Fruit fly (Drosophila melanogaster) whole organism, embryonic: ENCODE results near the gene Mvd.
A peak's percentile ranks its signal among the peaks of the same experiment; 100 is the strongest.

Experiments used
- Bdp1 ChIP-seq: fragments of 200-800 bp; sonication (Bioruptor generic); optimal IDR thresholded peaks from 3 replicates; lab custom pipeline; 2016; ENCODE audit warnings: missing biosample characterization, missing genetic modification characterization
- CG10274 ChIP-seq: fragments of 200-800 bp; sonication (Bioruptor generic); optimal IDR thresholded peaks from 3 replicates; lab custom pipeline; 2017; ENCODE audit warnings: missing biosample characterization, mild to moderate bottlenecking, missing genetic modification characterization
- CG11247 ChIP-seq: fragments of 200-800 bp; sonication (Bioruptor generic); IDR thresholded peaks from 2 replicates; pipeline ENCODE4 v1.3.6; 2022; ENCODE audit warnings: missing biosample characterization, missing genetic modification characterization
- CG12744 ChIP-seq: fragments of 200-800 bp; sonication (Bioruptor generic); optimal IDR thresholded peaks from 2 replicates; lab custom pipeline; 2016; ENCODE audit warnings: missing biosample characterization, missing genetic modification characterization
- CG14667 ChIP-seq: fragments of 200-800 bp; sonication (Bioruptor generic); IDR thresholded peaks from 2 replicates; pipeline ENCODE4 v1.3.6; 2022; ENCODE audit warnings: missing biosample characterization, missing genetic modification characterization
- CG14710 ChIP-seq: fragments of 200-800 bp; sonication (Bioruptor generic); optimal IDR thresholded peaks from 3 replicates; lab custom pipeline; 2019; ENCODE audit warnings: missing biosample characterization, mild to moderate bottlenecking, missing genetic modification characterization, moderate library complexity
- CG15011 ChIP-seq: fragments of 200-800 bp; sonication (Bioruptor generic); optimal IDR thresholded peaks from 3 replicates; lab custom pipeline; 2018; ENCODE audit warnings: missing biosample characterization, mild to moderate bottlenecking, missing genetic modification characterization
- CG15073 ChIP-seq: fragments of 200-800 bp; sonication (Bioruptor generic); optimal IDR thresholded peaks from 2 replicates; lab custom pipeline; 2016; ENCODE audit warnings: missing biosample characterization, missing genetic modification characterization
- CG16815 ChIP-seq: fragments of 200-800 bp; sonication (Bioruptor generic); optimal IDR thresholded peaks from 3 replicates; lab custom pipeline; 2017; ENCODE audit warnings: missing biosample characterization, mild to moderate bottlenecking, missing genetic modification characterization
- CG2889 ChIP-seq: fragments of 200-800 bp; sonication (Bioruptor generic); IDR thresholded peaks from 3 replicates; pipeline ENCODE4 v1.3.6; 2022; ENCODE audit warnings: missing biosample characterization, missing genetic modification characterization
- CG4854 ChIP-seq: fragments of 200-800 bp; sonication (Bioruptor generic); optimal IDR thresholded peaks from 2 replicates; lab custom pipeline; 2016; ENCODE audit warnings: missing biosample characterization, missing genetic modification characterization, inconsistent platforms
- CG6683 ChIP-seq: fragments of 200-800 bp; sonication (Bioruptor generic); optimal IDR thresholded peaks from 2 replicates; lab custom pipeline; 2017; ENCODE audit warnings: missing biosample characterization, mild to moderate bottlenecking, missing genetic modification characterization, missing genetic modification reagents
- CG6765 ChIP-seq: fragments of 200-800 bp; sonication (Bioruptor generic); optimal IDR thresholded peaks from 3 replicates; lab custom pipeline; 2017; ENCODE audit warnings: missing biosample characterization, mild to moderate bottlenecking, missing genetic modification characterization
- CG8359 ChIP-seq: fragments of 200-800 bp; sonication (Bioruptor generic); optimal IDR thresholded peaks from 2 replicates; lab custom pipeline; 2017; ENCODE audit warnings: missing biosample characterization, mild to moderate bottlenecking, missing genetic modification characterization, borderline replicate concordance
- CG8388 ChIP-seq: fragments of 200-800 bp; sonication (Bioruptor generic); optimal IDR thresholded peaks from 2 replicates; lab custom pipeline; 2019; ENCODE audit warnings: missing biosample characterization, mild to moderate bottlenecking, missing genetic modification characterization, moderate library complexity
- D ChIP-seq, 2 experiments: fragments of 200-800 bp in 1 of 2; fragments of >200 bp in 1 of 2; sonication (Bioruptor generic) in 1 of 2; optimal IDR thresholded peaks; 2 replicates in 1 of 2; 3 replicates in 1 of 2; lab custom pipeline; 2017; ENCODE audit warnings: mild to moderate bottlenecking in 1 of 2, missing biosample characterization in 1 of 2, missing genetic modification characterization in 1 of 2, missing genetic modification reagents in 1 of 2
- Fer2 ChIP-seq: fragments of 200-800 bp; sonication (Bioruptor generic); optimal IDR thresholded peaks from 2 replicates; lab custom pipeline; 2018; ENCODE audit warnings: missing biosample characterization, mild to moderate bottlenecking, missing genetic modification characterization, moderate library complexity
- Gug ChIP-seq: fragments of 200-800 bp; sonication (Bioruptor generic); IDR thresholded peaks from 4 replicates; pipeline ENCODE4 v1.3.6; 2022; ENCODE audit warnings: missing biosample characterization, missing genetic modification characterization
- HLHmδ ChIP-seq: fragments of 200-800 bp; sonication (Bioruptor generic); optimal IDR thresholded peaks from 2 replicates; lab custom pipeline; 2018; ENCODE audit warnings: missing biosample characterization, mild to moderate bottlenecking, missing genetic modification characterization, moderate library complexity
- HmgD ChIP-seq: fragments of 200-800 bp; sonication (Bioruptor generic); optimal IDR thresholded peaks from 3 replicates; lab custom pipeline; 2016; ENCODE audit warnings: missing biosample characterization, missing genetic modification characterization
- Hmx ChIP-seq: fragments of 200-800 bp; sonication (Bioruptor generic); optimal IDR thresholded peaks from 2 replicates; lab custom pipeline; 2016; ENCODE audit warnings: missing biosample characterization, missing genetic modification characterization
- Hsf ChIP-seq: fragments of 200-800 bp; sonication (Bioruptor generic); optimal IDR thresholded peaks from 3 replicates; lab custom pipeline; 2016; ENCODE audit warnings: missing biosample characterization, missing genetic modification characterization
- Lhr ChIP-seq: fragments of 200-800 bp; sonication (Bioruptor generic); optimal IDR thresholded peaks from 3 replicates; lab custom pipeline; 2017; ENCODE audit warnings: mild to moderate bottlenecking, missing biosample characterization, missing genetic modification reagents, missing genetic modification characterization
- Mrtf ChIP-seq: fragments of 200-800 bp; sonication (Bioruptor generic); IDR thresholded peaks from 3 replicates; pipeline ENCODE4 v1.3.6; 2022; ENCODE audit warnings: missing biosample characterization, missing genetic modification characterization
- Scr ChIP-seq: fragments of 200-800 bp; sonication (Bioruptor generic); IDR thresholded peaks from 2 replicates; pipeline ENCODE4 v1.3.6; 2022; ENCODE audit warnings: missing biosample characterization, missing genetic modification characterization; ENCODE audit not compliant: partially characterized antibody
- Sin3A ChIP-seq: fragments of >200 bp; optimal IDR thresholded peaks from 2 replicates; lab custom pipeline; 2018
- Sox102F ChIP-seq: fragments of 200-800 bp; sonication (Bioruptor generic); optimal IDR thresholded peaks from 2 replicates; lab custom pipeline; 2018; ENCODE audit warnings: missing biosample characterization, mild to moderate bottlenecking, missing genetic modification characterization, moderate library complexity
- Tbp ChIP-seq: fragments of >200 bp; optimal IDR thresholded peaks from 2 replicates; lab custom pipeline; 2018; ENCODE audit warnings: missing biosample characterization, missing genetic modification characterization
- Xbp1 ChIP-seq: fragments of 200-800 bp; sonication (Bioruptor generic); optimal IDR thresholded peaks from 3 replicates; lab custom pipeline; 2016; ENCODE audit warnings: missing biosample characterization, mild to moderate bottlenecking, missing genetic modification characterization
- ash1 ChIP-seq: fragments of 200-800 bp; sonication (Bioruptor generic); optimal IDR thresholded peaks from 2 replicates; lab custom pipeline; 2018; ENCODE audit warnings: missing biosample characterization, mild to moderate bottlenecking, missing genetic modification characterization
- cg ChIP-seq: fragments of 200-800 bp; sonication (Bioruptor generic); optimal IDR thresholded peaks from 3 replicates; lab custom pipeline; 2019; ENCODE audit warnings: missing biosample characterization, mild to moderate bottlenecking, missing genetic modification characterization, moderate library complexity
- disco-r ChIP-seq: fragments of 200-800 bp; sonication (Bioruptor generic); optimal IDR thresholded peaks from 2 replicates; lab custom pipeline; 2016; ENCODE audit warnings: missing biosample characterization, missing genetic modification characterization
- en ChIP-seq: fragments of 200-800 bp; sonication (Bioruptor generic); optimal IDR thresholded peaks from 2 replicates; lab custom pipeline; 2016; ENCODE audit warnings: missing biosample characterization, missing genetic modification characterization
- ewg ChIP-seq: fragments of 200-800 bp; sonication (Bioruptor generic); optimal IDR thresholded peaks from 3 replicates; lab custom pipeline; 2017; ENCODE audit warnings: mild to moderate bottlenecking, missing biosample characterization, missing genetic modification reagents, missing genetic modification characterization
- lov ChIP-seq, 2 experiments: fragments of 200-800 bp in 1 of 2; fragments of >200 bp in 1 of 2; sonication (Bioruptor generic) in 1 of 2; IDR thresholded peaks in 1 of 2; optimal IDR thresholded peaks in 1 of 2; 2 replicates in 1 of 2; 3 replicates in 1 of 2; pipeline versions ENCODE4 v1.3.6 to Lab custom; 2017 to 2022; ENCODE audit warnings: missing biosample characterization in 1 of 2, missing genetic modification characterization in 1 of 2
- maf-S ChIP-seq: fragments of 200-800 bp; sonication (Bioruptor generic); optimal IDR thresholded peaks from 2 replicates; lab custom pipeline; 2016; ENCODE audit warnings: missing biosample characterization, missing genetic modification characterization
- mam ChIP-seq: fragments of 200-800 bp; sonication (Bioruptor generic); optimal IDR thresholded peaks from 3 replicates; lab custom pipeline; 2016; ENCODE audit warnings: missing biosample characterization, missing genetic modification characterization
- pnt ChIP-seq: fragments of 200-800 bp; sonication (Bioruptor generic); optimal IDR thresholded peaks from 3 replicates; lab custom pipeline; 2016; ENCODE audit warnings: missing biosample characterization, missing genetic modification characterization
- prd ChIP-seq, 3 experiments: fragments of >200 bp in 2 of 3; fragments of 200-800 bp in 1 of 3; sonication (Bioruptor generic) in 1 of 3; optimal IDR thresholded peaks in 2 of 3; IDR thresholded peaks in 1 of 3; 2 replicates in 2 of 3; 3 replicates in 1 of 3; pipeline versions ENCODE4 v1.3.6 to Lab custom; 2017 to 2022; ENCODE audit warnings: missing biosample characterization in 1 of 3, missing genetic modification characterization in 1 of 3
- pros ChIP-seq: fragments of 200-800 bp; sonication (Bioruptor generic); optimal IDR thresholded peaks from 3 replicates; lab custom pipeline; 2019; ENCODE audit warnings: missing biosample characterization, mild to moderate bottlenecking, missing genetic modification characterization, moderate library complexity
- run ChIP-seq: fragments of 200-800 bp; sonication (Bioruptor generic); optimal IDR thresholded peaks from 3 replicates; lab custom pipeline; 2018; ENCODE audit warnings: missing biosample characterization, mild to moderate bottlenecking, missing genetic modification characterization
- sima ChIP-seq: fragments of 200-800 bp; sonication (Bioruptor generic); optimal IDR thresholded peaks from 2 replicates; lab custom pipeline; 2016; ENCODE audit warnings: missing biosample characterization, missing genetic modification characterization
- stc ChIP-seq: fragments of 200-800 bp; sonication (Bioruptor generic); IDR thresholded peaks from 2 replicates; pipeline ENCODE4 v1.3.6; 2022; ENCODE audit warnings: missing biosample characterization, missing genetic modification characterization
- tgo ChIP-seq: fragments of 200-800 bp; sonication (Bioruptor generic); IDR thresholded peaks from 3 replicates; pipeline ENCODE4 v1.3.6; 2022; ENCODE audit warnings: missing biosample characterization, missing genetic modification characterization
- tll ChIP-seq, 2 experiments: fragments of 200-800 bp in 1 of 2; fragments of >200 bp in 1 of 2; sonication (Bioruptor generic) in 1 of 2; optimal IDR thresholded peaks; 2 replicates each; lab custom pipeline; 2017 to 2019; ENCODE audit warnings: missing biosample characterization in 2 of 2, missing genetic modification characterization in 2 of 2, mild to moderate bottlenecking in 1 of 2, moderate library complexity in 1 of 2
- ttk ChIP-seq: fragments of 200-800 bp; sonication (Bioruptor generic); IDR thresholded peaks from 2 replicates; pipeline ENCODE4 v2.1.2; 2022; ENCODE audit warnings: missing biosample characterization, missing genetic modification characterization
- unpg ChIP-seq: fragments of 200-800 bp; sonication (Bioruptor generic); optimal IDR thresholded peaks from 3 replicates; lab custom pipeline; 2018; ENCODE audit warnings: missing biosample characterization, mild to moderate bottlenecking, missing genetic modification characterization, moderate library complexity
- vvl ChIP-seq: fragments of 200-800 bp; sonication (Bioruptor generic); IDR thresholded peaks from 2 replicates; pipeline ENCODE4 v1.3.6; 2022; ENCODE audit warnings: missing biosample characterization, missing genetic modification characterization
- yki ChIP-seq: fragments of >200 bp; optimal IDR thresholded peaks from 3 replicates; lab custom pipeline; 2018
- zfh1 ChIP-seq: fragments of 200-800 bp; sonication (Bioruptor generic); IDR thresholded peaks from 3 replicates; pipeline ENCODE4 v1.3.6; 2022; ENCODE audit warnings: missing biosample characterization, missing genetic modification characterization

The Mvd gene

dm6 chrX:15733995-15734394, 15.0 kb upstream of the Mvd start, which contains the start of the genes CG12379 and MagR (continued):
- TF ChIP-seq Scr (GFP tag; lab: Robert Waterston, UW) (peak; percentile 83), CG8388 (GFP tag; lab: Kevin White, UChicago) (peak; percentile 33), Tbp (GFP tag; lab: Kevin White, UChicago) (no peak), Gug (GFP tag; lab: Robert Waterston, UW) (peak; percentile 52; the same call in 1 of the 4 replicates), CG16815 (GFP tag; lab: Kevin White, UChicago) (no peak), disco-r (GFP tag; lab: Kevin White, UChicago) (peak; percentile 18), CG12744 (peak; percentile 9), yki (no peak), stc (no peak), D (optimal IDR thresholded peaks at IDR 0.05; lab: Kevin White, UChicago) (no peak), D (GFP tag; optimal IDR thresholded peaks at IDR 0.05; lab: Kevin White, UChicago) (no peak), CG4854 (GFP tag; lab: Kevin White, UChicago) (no peak), ttk (no peak), CG10274 (peak; percentile 4), CG6765 (GFP tag; lab: Kevin White, UChicago) (no peak), cg (GFP tag; lab: Kevin White, UChicago) (no peak), Fer2 (peak; percentile 57), tll (GFP tag; optimal IDR thresholded peaks at IDR 0.05; lab: Kevin White, UChicago) (peak in 1 of 2 experiments; percentile 83), prd (optimal IDR thresholded peaks at IDR 0.05; lab: Kevin White, UChicago) (no peak), prd (GFP tag; IDR thresholded peaks at IDR 0.05; lab: Robert Waterston, UW) (peak; percentile 70), CG14710 (peak; percentile 79), vvl (no peak; the same call in 1 of the 2 replicates), Hmx (GFP tag; lab: Kevin White, UChicago) (peak; percentile 15), CG8359 (GFP tag; lab: Kevin White, UChicago) (no peak), pros (GFP tag; lab: Kevin White, UChicago) (no peak), CG15011 (GFP tag; lab: Kevin White, UChicago) (no peak), CG2889 (GFP tag; lab: Robert Waterston, UW) (no peak), zfh1 (0 out of 3 replicates have a peak, but pooled peaks have one; percentile 6), pnt (GFP tag; lab: Kevin White, UChicago) (peak; percentile 36), lov (optimal IDR thresholded peaks at IDR 0.05; lab: Kevin White, UChicago) (no peak), lov (GFP tag; IDR thresholded peaks at IDR 0.05; lab: Robert Waterston, UW) (no peak), CG11247 (no peak), Hsf (GFP tag; lab: Kevin White, UChicago) (peak; percentile 63), CG15073 (GFP tag; lab: Kevin White, UChicago) (no peak), Lhr (GFP tag; lab: Kevin White, UChicago) (no peak), Mrtf (GFP tag; lab: Robert Waterston, UW) (no peak), tgo (GFP tag; lab: Robert Waterston, UW) (peak; percentile 42; the same call in 1 of the 3 replicates), en (GFP tag; lab: Kevin White, UChicago) (no peak), Bdp1 (GFP tag; lab: Kevin White, UChicago) (peak; percentile 42), run (no peak), HmgD (GFP tag; lab: Kevin White, UChicago) (peak; percentile 9), Xbp1 (GFP tag; lab: Kevin White, UChicago) (peak; percentile 56), CG6683 (GFP tag; lab: Kevin White, UChicago) (no peak), Sox102F (GFP tag; lab: Kevin White, UChicago) (no peak), HLHmδ (GFP tag; lab: Kevin White, UChicago) (no peak), Sin3A (lab: Kevin White, UChicago) (peak; percentile 58), ash1 (GFP tag; lab: Kevin White, UChicago) (no peak), mam (GFP tag; lab: Kevin White, UChicago) (peak; percentile 72), sima (GFP tag; lab: Kevin White, UChicago) (no peak), unpg (no peak), ewg (GFP tag; lab: Kevin White, UChicago) (no peak), CG14667 (no peak), maf-S (GFP tag; lab: Kevin White, UChicago) (peak; percentile 29)
